Fruit fly (Drosophila melanogaster): ENCODE data around the gene Iml1.

The Iml1 gene

DNA sequence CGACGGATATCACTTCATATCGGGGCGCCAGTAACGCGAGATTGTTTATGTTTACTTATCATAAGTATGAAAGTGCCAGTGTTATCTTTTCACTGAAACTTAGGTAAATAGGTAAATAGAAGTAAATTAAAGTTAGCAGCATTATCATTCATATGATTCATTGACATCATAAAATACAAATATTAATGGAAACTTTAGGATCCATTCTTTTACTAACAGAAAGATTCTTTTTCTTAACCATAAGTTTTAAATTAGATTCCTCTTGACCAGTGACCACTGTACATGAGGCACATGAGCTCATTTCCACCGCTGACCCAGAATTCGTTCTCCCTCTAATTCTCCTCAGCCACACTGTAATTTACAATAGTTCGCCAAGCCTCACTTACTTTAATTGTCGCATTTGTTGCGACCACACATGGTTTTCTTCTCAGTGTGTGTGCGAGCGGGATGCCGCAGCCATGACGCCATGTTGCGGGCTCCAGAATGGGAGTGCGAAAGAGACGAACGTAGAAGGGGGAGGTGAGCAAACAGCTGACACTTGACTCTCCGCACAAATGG lies 44.6 kb upstream of the Iml1 start (continued):
- TF ChIP-seq slbo (GFP tag; IDR thresholded peaks at IDR 0.05): peak; percentile 27
- 0 out of 3 replicates have a peak, but pooled peaks have one; percentile 6 for TF ChIP-seq so (GFP tag; IDR thresholded peaks at IDR 0.05)
- TF ChIP-seq CoRest (tag; optimal IDR thresholded peaks at IDR 0.05): peak; percentile 7
- no peak for TF ChIP-seq Adf1 (GFP tag; IDR thresholded peaks at IDR 0.05)
- peak; percentile 23 for TF ChIP-seq grn (GFP tag; optimal IDR thresholded peaks at IDR 0.05)
- TF ChIP-seq CG12391 (tag; optimal IDR thresholded peaks at IDR 0.05): peak; percentile 26
- TF ChIP-seq Blimp-1 (GFP tag; optimal IDR thresholded peaks at IDR 0.05): peak; percentile 44
- no peak for TF ChIP-seq NC2β (GFP tag; optimal IDR thresholded peaks at IDR 0.05)
- TF ChIP-seq CG2889 (GFP tag; IDR thresholded peaks at IDR 0.05): no peak
- no peak for TF ChIP-seq corto (GFP tag; optimal IDR thresholded peaks at IDR 0.05)
- no peak for TF ChIP-seq twi (tag; optimal IDR thresholded peaks at IDR 0.05)
- TF ChIP-seq CG11723 (GFP tag; optimal IDR thresholded peaks at IDR 0.05): no peak
- peak; percentile 48; the same call in 2 of the 3 replicates for TF ChIP-seq H15 (GFP tag; IDR thresholded peaks at IDR 0.05)
- peak; percentile 40 for TF ChIP-seq CG7839 (tag; optimal IDR thresholded peaks at IDR 0.05)
- TF ChIP-seq CG8944 (GFP tag; optimal IDR thresholded peaks at IDR 0.05): peak; percentile 5
- peak; percentile 7 for TF ChIP-seq CG8924 (tag; optimal IDR thresholded peaks at IDR 0.05)
- TF ChIP-seq E2f2 (GFP tag; IDR thresholded peaks at IDR 0.05): no peak
- no peak for TF ChIP-seq CG3065 (GFP tag; optimal IDR thresholded peaks at IDR 0.05)
- no peak for TF ChIP-seq Dad (GFP tag; optimal IDR thresholded peaks at IDR 0.05)
- peak; percentile 43; the same call in 1 of the 3 replicates for TF ChIP-seq ci (GFP tag; IDR thresholded peaks at IDR 0.05)
- TF ChIP-seq maf-S (GFP tag; optimal IDR thresholded peaks at IDR 0.05): no peak
- TF ChIP-seq mam (GFP tag; optimal IDR thresholded peaks at IDR 0.05): no peak
- no peak for TF ChIP-seq CG17612 (GFP tag; IDR thresholded peaks at IDR 0.05)
- TF ChIP-seq gsb-n (tag; optimal IDR thresholded peaks at IDR 0.05): no peak
- TF ChIP-seq CG31224 (GFP tag; IDR thresholded peaks at IDR 0.05): 0 out of 2 replicates have a peak, but pooled peaks have one; percentile 7
- no peak for TF ChIP-seq Sin3A (optimal IDR thresholded peaks at IDR 0.05)
- no peak for TF ChIP-seq CG2129 (GFP tag; IDR thresholded peaks at IDR 0.05; ENCODE audit: partially characterized antibody)
- TF ChIP-seq Ada2b (GFP tag; IDR thresholded peaks at IDR 0.05): peak; percentile 33; the same call in 1 of the 2 replicates
- no peak for TF ChIP-seq chinmo (GFP tag; IDR thresholded peaks at IDR 0.05; ENCODE audit: partially characterized antibody)
- TF ChIP-seq CG14860 (GFP tag; IDR thresholded peaks at IDR 0.05; ENCODE audit: partially characterized antibody): no peak
- no peak for TF ChIP-seq CG34422 (GFP tag; IDR thresholded peaks at IDR 0.05)
- TF ChIP-seq sc (optimal IDR thresholded peaks at IDR 0.05): no peak
- TF ChIP-seq sc (GFP tag; optimal IDR thresholded peaks at IDR 0.05): no peak
- TF ChIP-seq CG6175 (GFP tag; IDR thresholded peaks at IDR 0.05): no peak
- peak; percentile 45; the same call in 1 of the 2 replicates for TF ChIP-seq CG6689 (GFP tag; IDR thresholded peaks at IDR 0.05)
- no peak for TF ChIP-seq Spps (tag; optimal IDR thresholded peaks at IDR 0.05)
- TF ChIP-seq CG33557 (GFP tag; optimal IDR thresholded peaks at IDR 0.05): peak; percentile 30
- TF ChIP-seq GATAe (GFP tag; conservative IDR thresholded peaks at IDR 0.05): no peak
- TF ChIP-seq croc (GFP tag; conservative IDR thresholded peaks at IDR 0.05): no peak
- no peak for TF ChIP-seq CG31388 (GFP tag; optimal IDR thresholded peaks at IDR 0.05)
- TF ChIP-seq CG4730 (GFP tag; IDR thresholded peaks at IDR 0.05): no peak
- TF ChIP-seq CG3281 (GFP tag; optimal IDR thresholded peaks at IDR 0.05): peak; percentile 56
- no peak for TF ChIP-seq CG15479 (GFP tag; optimal IDR thresholded peaks at IDR 0.05)
- peak; percentile 61 for TF ChIP-seq Atf6 (GFP tag; IDR thresholded peaks at IDR 0.05)
- peak; percentile 64 for TF ChIP-seq crol (GFP tag; IDR thresholded peaks at IDR 0.05)
- TF ChIP-seq HLH54F (GFP tag; optimal IDR thresholded peaks at IDR 0.05): no peak
- peak; percentile 61 for TF ChIP-seq CG4424 (GFP tag; optimal IDR thresholded peaks at IDR 0.05)
- peak; percentile 16 for TF ChIP-seq CG30403 (GFP tag; optimal IDR thresholded peaks at IDR 0.05)
- TF ChIP-seq CG13775 (GFP tag; optimal IDR thresholded peaks at IDR 0.05): peak; percentile 8
- no peak for TF ChIP-seq mirr (GFP tag; optimal IDR thresholded peaks at IDR 0.05)
- TF ChIP-seq org-1 (GFP tag; optimal IDR thresholded peaks at IDR 0.05): no peak
- no peak for TF ChIP-seq CG6791 (GFP tag; IDR thresholded peaks at IDR 0.05; ENCODE audit: partially characterized antibody)

All from whole organism, embryonic.